Fruit fly (Drosophila melanogaster) Kc167 (cell line): ENCODE data around the gene CG7824.

Source experiments
- insv ChIP-seq: fragments of >200 bp; optimal IDR thresholded peaks from 3 replicates; lab custom pipeline; 2018; ENCODE audit warnings: missing external identifiers
- psq ChIP-seq: fragments of >200 bp; optimal IDR thresholded peaks from 2 replicates; lab custom pipeline; 2017; ENCODE audit warnings: missing external identifiers
- ttk ChIP-seq: sonication (Bioruptor generic); optimal IDR thresholded peaks from 2 replicates; lab custom pipeline; 2017; ENCODE audit warnings: missing external identifiers

DNA sequence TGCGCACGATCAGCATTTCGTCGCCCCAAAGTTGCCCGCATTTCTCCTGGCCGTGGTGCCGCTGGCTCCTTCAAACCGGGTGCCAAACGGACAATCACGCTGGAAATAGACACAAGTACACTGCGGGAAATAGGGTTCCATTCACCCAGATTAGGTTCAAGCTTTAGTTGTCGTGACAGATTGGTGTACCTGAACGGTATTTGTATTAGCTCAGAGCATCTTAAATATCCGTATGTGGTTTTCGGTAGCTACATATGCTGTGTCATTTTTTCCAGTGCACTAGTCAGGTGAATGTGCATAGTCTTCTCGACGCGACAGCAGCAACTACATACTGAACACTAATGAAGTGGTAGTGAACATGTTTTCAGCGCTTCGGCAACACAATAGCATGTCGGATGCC, 11.6 kb downstream of the CG7824 start:
- TF ChIP-seq insv (lab: Kevin White, UChicago), result no peak
- no peak for TF ChIP-seq psq
- TF ChIP-seq ttk (lab: Kevin White, UChicago), result no peak
